Fruit fly (Drosophila melanogaster) whole organism, embryonic: ENCODE data around the gene CG6927.

Experiments used
- Asciz ChIP-seq: fragments of 200-800 bp; sonication (Bioruptor generic); optimal IDR thresholded peaks from 2 replicates; lab custom pipeline; 2017; ENCODE audit warnings: missing biosample characterization, mild to moderate bottlenecking, missing genetic modification characterization, missing genetic modification reagents
- Atf-2 ChIP-seq: fragments of 200-800 bp; sonication (Bioruptor generic); optimal IDR thresholded peaks from 2 replicates; lab custom pipeline; 2016; ENCODE audit warnings: missing biosample characterization, missing genetic modification characterization
- CG10267 ChIP-seq: fragments of 200-800 bp; sonication (Bioruptor generic); optimal IDR thresholded peaks from 2 replicates; lab custom pipeline; 2018; ENCODE audit warnings: missing biosample characterization, mild to moderate bottlenecking, missing genetic modification characterization, moderate library complexity
- CG10462 ChIP-seq: fragments of 200-800 bp; sonication (Bioruptor generic); optimal IDR thresholded peaks from 2 replicates; lab custom pipeline; 2016; ENCODE audit warnings: missing biosample characterization, missing genetic modification characterization
- CG12155 ChIP-seq: fragments of 200-800 bp; sonication (Bioruptor generic); optimal IDR thresholded peaks from 3 replicates; lab custom pipeline; 2016; ENCODE audit warnings: missing biosample characterization, missing genetic modification characterization
- CG15073 ChIP-seq: fragments of 200-800 bp; sonication (Bioruptor generic); optimal IDR thresholded peaks from 2 replicates; lab custom pipeline; 2016; ENCODE audit warnings: missing biosample characterization, missing genetic modification characterization
- CG15269 ChIP-seq: fragments of 200-800 bp; sonication (Bioruptor generic); optimal IDR thresholded peaks from 2 replicates; lab custom pipeline; 2018; ENCODE audit warnings: missing biosample characterization, mild to moderate bottlenecking, missing genetic modification characterization, moderate library complexity
- CG16815 ChIP-seq: fragments of 200-800 bp; sonication (Bioruptor generic); optimal IDR thresholded peaks from 3 replicates; lab custom pipeline; 2017; ENCODE audit warnings: missing biosample characterization, mild to moderate bottlenecking, missing genetic modification characterization
- CG17359 ChIP-seq: fragments of 200-800 bp; sonication (Bioruptor generic); optimal IDR thresholded peaks from 3 replicates; lab custom pipeline; 2018; ENCODE audit warnings: missing biosample characterization, mild to moderate bottlenecking, missing genetic modification characterization, moderate library complexity
- CG17568 ChIP-seq: fragments of 200-800 bp; sonication (Bioruptor generic); optimal IDR thresholded peaks from 2 replicates; lab custom pipeline; 2018; ENCODE audit warnings: missing biosample characterization, mild to moderate bottlenecking, missing genetic modification characterization, moderate library complexity
- CG2889 ChIP-seq: fragments of 200-800 bp; sonication (Bioruptor generic); IDR thresholded peaks from 3 replicates; pipeline ENCODE4 v1.3.6; 2022; ENCODE audit warnings: missing biosample characterization, missing genetic modification characterization
- CG4282 ChIP-seq: fragments of 200-800 bp; sonication (Bioruptor generic); optimal IDR thresholded peaks from 2 replicates; lab custom pipeline; 2016; ENCODE audit warnings: missing biosample characterization, missing genetic modification characterization
- CG6791 ChIP-seq: fragments of 200-800 bp; sonication (Bioruptor generic); IDR thresholded peaks from 3 replicates; pipeline ENCODE4 v1.3.6; 2022; ENCODE audit warnings: missing biosample characterization, missing genetic modification characterization; ENCODE audit not compliant: partially characterized antibody
- CG7372 ChIP-seq: fragments of 200-800 bp; sonication (Bioruptor generic); IDR thresholded peaks from 2 replicates; pipeline ENCODE4 v1.3.6; 2022; ENCODE audit warnings: missing biosample characterization, missing genetic modification characterization
- CG8290 ChIP-seq, 3 experiments: fragments of 200-800 bp; sonication (Bioruptor generic); optimal IDR thresholded peaks; 2 replicates each; lab custom pipeline; 2016 to 2019; ENCODE audit warnings: missing biosample characterization in 3 of 3, missing genetic modification characterization in 3 of 3, mild to moderate bottlenecking in 2 of 3, moderate library complexity in 1 of 3
- CG8359 ChIP-seq: fragments of 200-800 bp; sonication (Bioruptor generic); optimal IDR thresholded peaks from 2 replicates; lab custom pipeline; 2017; ENCODE audit warnings: missing biosample characterization, mild to moderate bottlenecking, missing genetic modification characterization, borderline replicate concordance
- Dfd ChIP-seq, 2 experiments: fragments of >200 bp; optimal IDR thresholded peaks; 2 replicates each; lab custom pipeline; 2017; ENCODE audit warnings: missing biosample characterization in 2 of 2, missing genetic modification characterization in 2 of 2
- Fer2 ChIP-seq: fragments of 200-800 bp; sonication (Bioruptor generic); optimal IDR thresholded peaks from 2 replicates; lab custom pipeline; 2018; ENCODE audit warnings: missing biosample characterization, mild to moderate bottlenecking, missing genetic modification characterization, moderate library complexity
- HLH3B ChIP-seq: fragments of 200-800 bp; sonication (Bioruptor generic); IDR thresholded peaks from 2 replicates; pipeline ENCODE4 v1.3.6; 2022; ENCODE audit warnings: missing biosample characterization, missing genetic modification characterization
- HLH4C ChIP-seq: fragments of 200-800 bp; sonication (Bioruptor generic); IDR thresholded peaks from 3 replicates; pipeline ENCODE4 v1.3.6; 2022; ENCODE audit warnings: missing biosample characterization, missing genetic modification characterization; ENCODE audit not compliant: partially characterized antibody
- Hr39 ChIP-seq: fragments of >200 bp; optimal IDR thresholded peaks from 2 replicates; lab custom pipeline; 2017
- Kr ChIP-seq: fragments of 200-800 bp; sonication (Bioruptor generic); optimal IDR thresholded peaks from 2 replicates; lab custom pipeline; 2017; ENCODE audit warnings: missing biosample characterization, mild to moderate bottlenecking, missing genetic modification characterization
- Mes4 ChIP-seq: fragments of 200-800 bp; sonication (Bioruptor generic); optimal IDR thresholded peaks from 2 replicates; lab custom pipeline; 2016; ENCODE audit warnings: missing biosample characterization, missing genetic modification characterization
- Six4 ChIP-seq: fragments of 200-800 bp; sonication (Bioruptor generic); optimal IDR thresholded peaks from 2 replicates; lab custom pipeline; 2016; ENCODE audit warnings: missing biosample characterization, missing genetic modification characterization
- Sox102F ChIP-seq: fragments of 200-800 bp; sonication (Bioruptor generic); optimal IDR thresholded peaks from 2 replicates; lab custom pipeline; 2018; ENCODE audit warnings: missing biosample characterization, mild to moderate bottlenecking, missing genetic modification characterization, moderate library complexity
- Trl ChIP-seq, 3 experiments: fragments of >200 bp in 2 of 3; fragments of 200-800 bp in 1 of 3; sonication (Bioruptor generic) in 1 of 3; optimal IDR thresholded peaks; 2 replicates in 1 of 3; 3 replicates in 2 of 3; lab custom pipeline; 2016 to 2017; ENCODE audit warnings: missing biosample characterization in 1 of 3, missing genetic modification characterization in 1 of 3
- ab ChIP-seq: fragments of 200-800 bp; sonication (Bioruptor generic); optimal IDR thresholded peaks from 2 replicates; lab custom pipeline; 2016; ENCODE audit warnings: missing biosample characterization, missing genetic modification characterization
- amos ChIP-seq: fragments of 200-800 bp; sonication (Bioruptor generic); IDR thresholded peaks from 2 replicates; pipeline ENCODE4 v1.3.6; 2022; ENCODE audit warnings: missing biosample characterization, missing genetic modification characterization; ENCODE audit not compliant: partially characterized antibody
- bsh ChIP-seq, 2 experiments: fragments of 200-800 bp; sonication (Bioruptor generic); optimal IDR thresholded peaks; 2 replicates each; lab custom pipeline; 2017 to 2018; ENCODE audit warnings: mild to moderate bottlenecking in 2 of 2, missing biosample characterization in 2 of 2, missing genetic modification characterization in 2 of 2, moderate library complexity in 1 of 2
- cg ChIP-seq: fragments of 200-800 bp; sonication (Bioruptor generic); optimal IDR thresholded peaks from 3 replicates; lab custom pipeline; 2019; ENCODE audit warnings: missing biosample characterization, mild to moderate bottlenecking, missing genetic modification characterization, moderate library complexity
- dysf ChIP-seq: fragments of 200-800 bp; sonication (Bioruptor generic); IDR thresholded peaks from 3 replicates; pipeline ENCODE4 v1.3.6; 2022; ENCODE audit warnings: missing biosample characterization, missing genetic modification characterization
- ems ChIP-seq: fragments of 200-800 bp; sonication (Bioruptor generic); optimal IDR thresholded peaks from 3 replicates; lab custom pipeline; 2016; ENCODE audit warnings: missing biosample characterization, missing genetic modification characterization
- fd64A ChIP-seq: fragments of 200-800 bp; sonication (Bioruptor generic); optimal IDR thresholded peaks from 3 replicates; lab custom pipeline; 2018; ENCODE audit warnings: missing biosample characterization, mild to moderate bottlenecking, missing genetic modification characterization
- lola ChIP-seq, 3 experiments: fragments of >200 bp in 2 of 3; fragments of 200-800 bp in 1 of 3; sonication (Bioruptor generic) in 1 of 3; optimal IDR thresholded peaks; 2 replicates each; lab custom pipeline; 2017 to 2019; ENCODE audit warnings: missing biosample characterization in 3 of 3, missing genetic modification characterization in 3 of 3, mild to moderate bottlenecking in 1 of 3, moderate library complexity in 1 of 3
- nerfin-2 ChIP-seq: fragments of 200-800 bp; sonication (Bioruptor generic); IDR thresholded peaks from 2 replicates; pipeline ENCODE4 v1.3.6; 2022; ENCODE audit warnings: missing biosample characterization, missing genetic modification characterization; ENCODE audit not compliant: partially characterized antibody
- sens-2 ChIP-seq: fragments of 200-800 bp; sonication (Bioruptor generic); IDR thresholded peaks from 2 replicates; pipeline ENCODE4 v1.3.6; 2022; ENCODE audit warnings: missing biosample characterization, missing genetic modification characterization
- shn ChIP-seq: fragments of 200-800 bp; sonication (Bioruptor generic); optimal IDR thresholded peaks from 3 replicates; lab custom pipeline; 2016; ENCODE audit warnings: missing biosample characterization, missing genetic modification characterization
- sim ChIP-seq: fragments of 200-800 bp; sonication (Bioruptor generic); IDR thresholded peaks from 2 replicates; pipeline ENCODE4 v1.3.6; 2022; ENCODE audit warnings: missing biosample characterization, missing genetic modification characterization
- sna ChIP-seq: fragments of 200-800 bp; sonication (Bioruptor generic); IDR thresholded peaks from 2 replicates; pipeline ENCODE4 v1.3.6; 2022; ENCODE audit warnings: missing biosample characterization, missing genetic modification characterization; ENCODE audit not compliant: partially characterized antibody
- stwl ChIP-seq: fragments of 200-800 bp; sonication (Bioruptor generic); optimal IDR thresholded peaks from 3 replicates; lab custom pipeline; 2018; ENCODE audit warnings: missing biosample characterization, mild to moderate bottlenecking, missing genetic modification characterization, moderate library complexity
- tin ChIP-seq: fragments of 200-800 bp; sonication (Bioruptor generic); optimal IDR thresholded peaks from 3 replicates; lab custom pipeline; 2016; ENCODE audit warnings: missing biosample characterization, missing genetic modification characterization
- tll ChIP-seq, 2 experiments: fragments of 200-800 bp in 1 of 2; fragments of >200 bp in 1 of 2; sonication (Bioruptor generic) in 1 of 2; optimal IDR thresholded peaks; 2 replicates each; lab custom pipeline; 2017 to 2019; ENCODE audit warnings: missing biosample characterization in 2 of 2, missing genetic modification characterization in 2 of 2, mild to moderate bottlenecking in 1 of 2, moderate library complexity in 1 of 2
- toy ChIP-seq: fragments of 200-800 bp; sonication (Bioruptor generic); IDR thresholded peaks from 2 replicates; pipeline ENCODE4 v1.3.6; 2022; ENCODE audit warnings: missing biosample characterization, missing genetic modification characterization
- zen2 ChIP-seq: fragments of 200-800 bp; sonication (Bioruptor generic); IDR thresholded peaks from 3 replicates; pipeline ENCODE4 v1.3.6; 2022; ENCODE audit warnings: missing biosample characterization, missing genetic modification characterization; ENCODE audit not compliant: partially characterized antibody

The CG6927 gene

DNA sequence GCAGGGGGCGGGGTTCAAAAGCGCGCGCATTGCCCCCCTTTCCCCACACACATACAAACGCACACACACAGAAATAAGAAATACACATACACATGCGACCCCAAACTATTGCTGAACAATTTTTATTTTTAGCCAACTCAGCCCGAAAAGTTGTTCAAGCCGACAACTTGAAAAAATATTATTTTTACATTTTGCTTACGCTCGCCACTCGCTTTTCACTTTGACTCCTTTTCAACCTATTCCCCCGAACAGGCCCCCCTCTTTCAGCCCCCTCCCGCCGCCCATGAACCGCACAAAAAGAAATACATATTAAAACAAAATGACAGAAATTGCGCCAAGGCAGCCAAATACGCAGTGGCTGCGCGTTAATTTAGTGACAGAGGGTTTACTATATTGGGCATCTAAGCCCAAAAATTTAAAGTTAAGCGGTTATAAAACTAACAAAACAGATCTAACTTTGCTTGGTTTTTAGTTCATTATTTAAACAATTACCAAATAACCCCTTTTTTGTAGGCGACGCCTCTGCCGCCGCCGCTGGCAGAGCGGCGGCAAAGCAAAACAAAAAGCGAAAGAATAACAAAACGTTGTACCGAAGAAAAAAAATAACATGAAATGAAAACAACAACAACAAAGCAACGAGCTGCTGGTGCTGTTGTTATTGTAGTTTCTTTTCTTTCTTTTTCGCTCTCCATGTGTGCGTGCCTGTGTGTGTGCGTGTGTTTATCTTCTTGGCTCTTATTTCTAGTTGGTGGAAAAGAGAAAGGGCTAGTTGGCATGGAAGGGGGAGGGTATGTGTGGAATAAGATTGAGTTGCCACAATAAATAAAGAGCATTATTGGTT lies 3.5 kb downstream of the CG6927 start (continued):
- TF ChIP-seq ab = peak; percentile 97
- TF ChIP-seq CG2889 (GFP tag; lab: Robert Waterston, UW) = peak; percentile 99
- TF ChIP-seq Sox102F (GFP tag; lab: Kevin White, UChicago) = peak; percentile 100
- peak; percentile 100 for TF ChIP-seq CG7372 (GFP tag; lab: Robert Waterston, UW)
- peak; percentile 100 for TF ChIP-seq shn (GFP tag; lab: Kevin White, UChicago)
- peak; percentile 100 for TF ChIP-seq ems
- TF ChIP-seq nerfin-2 (GFP tag; lab: Robert Waterston, UW) = no peak
- TF ChIP-seq CG10462 = peak; percentile 99
- peak; percentile 99 for TF ChIP-seq sim (GFP tag; lab: Robert Waterston, UW)
- peak; percentile 100 for TF ChIP-seq CG4282 (GFP tag; lab: Kevin White, UChicago)
- peak; percentile 99 for TF ChIP-seq CG17568 (GFP tag; lab: Kevin White, UChicago)
- peak; percentile 94 for TF ChIP-seq CG15073 (GFP tag; lab: Kevin White, UChicago)
- no peak for TF ChIP-seq zen2 (GFP tag; lab: Robert Waterston, UW)
- peak in 1 of 2 experiments; percentile 88 for TF ChIP-seq tll (GFP tag; optimal IDR thresholded peaks at IDR 0.05; lab: Kevin White, UChicago)

DNA sequence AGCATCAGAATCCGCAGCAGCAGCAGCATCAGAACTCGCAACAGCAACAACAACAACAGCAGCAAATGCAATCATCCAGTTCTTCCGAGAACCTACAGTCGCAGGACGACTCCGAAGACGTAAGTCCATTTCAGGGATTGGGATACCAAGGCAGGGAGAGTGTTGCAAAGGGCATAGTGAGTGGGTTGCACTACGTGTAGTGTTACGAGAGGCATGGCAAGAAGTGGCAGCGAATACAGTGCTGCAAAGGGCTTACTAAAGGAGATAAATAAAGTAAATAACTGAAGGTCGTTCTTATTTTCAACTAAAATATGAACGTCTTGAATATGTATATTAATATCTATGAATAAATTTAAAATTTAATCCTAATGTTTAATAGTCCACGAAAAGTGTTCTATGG lies 4.4 kb downstream of the CG6927 start:
- TF ChIP-seq stwl (tag; lab: Kevin White, UChicago) (peak; percentile 99), Atf-2 (GFP tag; lab: Kevin White, UChicago) (no peak), cg (GFP tag; lab: Kevin White, UChicago) (no peak), Kr (GFP tag; lab: Kevin White, UChicago) (no peak), amos (GFP tag; lab: Robert Waterston, UW) (peak; percentile 23; the same call in 1 of the 2 replicates), CG8290 (GFP tag; optimal IDR thresholded peaks at IDR 0.05; lab: Kevin White, UChicago) (peak; percentile 23), CG8290 (tag; optimal IDR thresholded peaks at IDR 0.05; lab: Kevin White, UChicago) (no peak), CG6791 (GFP tag; lab: Robert Waterston, UW) (0 out of 3 replicates have a peak, but pooled peaks have one; percentile 23), CG10267 (tag; lab: Kevin White, UChicago) (peak; percentile 26)

DNA sequence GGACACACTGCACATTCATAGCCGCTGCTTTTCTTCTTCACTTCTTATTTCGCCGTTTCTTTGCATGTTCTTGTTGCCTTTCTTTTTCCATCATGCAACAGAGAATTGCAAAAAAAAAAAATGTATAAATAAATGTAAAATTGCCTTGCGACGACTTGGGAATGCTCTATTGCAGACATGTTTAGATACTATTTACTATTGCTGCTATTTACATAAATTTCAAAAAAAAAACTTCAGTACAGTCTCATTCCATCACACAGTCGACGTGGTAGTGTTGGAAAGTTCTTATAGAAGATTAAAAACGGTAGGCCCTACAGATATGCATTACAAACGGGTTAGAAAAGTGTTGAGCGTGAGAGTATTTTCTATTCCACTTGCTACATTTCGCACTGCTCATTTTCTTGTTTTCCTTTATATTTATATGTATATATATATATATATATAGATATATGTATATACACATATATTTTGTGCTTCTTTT lies 5.1 kb downstream of the CG6927 start:
- TF ChIP-seq Trl (optimal IDR thresholded peaks at IDR 0.05; lab: Kevin White, UChicago) (no peak), Trl (GFP tag; optimal IDR thresholded peaks at IDR 0.05; lab: Kevin White, UChicago) (no peak), CG16815 (GFP tag; lab: Kevin White, UChicago) (no peak), Mes4 (GFP tag; lab: Kevin White, UChicago) (no peak), CG12155 (GFP tag; lab: Kevin White, UChicago) (no peak), fd64A (GFP tag; lab: Kevin White, UChicago) (no peak), CG17359 (tag; lab: Kevin White, UChicago) (no peak), Six4 (GFP tag; lab: Kevin White, UChicago) (no peak), CG8359 (GFP tag; lab: Kevin White, UChicago) (no peak), toy (GFP tag; lab: Robert Waterston, UW) (no peak), tin (GFP tag; lab: Kevin White, UChicago) (no peak), Dfd (GFP tag; optimal IDR thresholded peaks at IDR 0.05; lab: Kevin White, UChicago) (no peak), HLH4C (GFP tag; lab: Robert Waterston, UW) (no peak), Hr39 (no peak), sna (no peak), sens-2 (GFP tag; lab: Robert Waterston, UW) (no peak), CG15269 (tag; lab: Kevin White, UChicago) (peak; percentile 6), dysf (GFP tag; lab: Robert Waterston, UW) (peak; percentile 39; the same call in 1 of the 3 replicates), Asciz (GFP tag; lab: Kevin White, UChicago) (no peak), lola (GFP tag; optimal IDR thresholded peaks at IDR 0.05; lab: Kevin White, UChicago) (no peak), HLH3B (0 out of 2 replicates have a peak, but pooled peaks have one; percentile 9), Fer2 (no peak), bsh (GFP tag; optimal IDR thresholded peaks at IDR 0.05; lab: Kevin White, UChicago) (peak in 1 of 2 experiments; percentile 94)
